Worm (Caenorhabditis elegans): ENCODE measurements around the gene efn-3.
A peak's percentile ranks its signal among the peaks of the same experiment; 100 is the strongest.

efn-3 gene

ce11 chrX:13477356-13477755, at the start of gene efn-3:
Gene efn-3, minus strand, starts transcription at chrX:13477456.
- TF ChIP-seq unc-55 (GFP tag; optimal IDR thresholded peaks at IDR 0.05) (no peak), sox-2 (GFP tag; IDR thresholded peaks at IDR 0.05) (no peak)

ce11 chrX:13526219-13527218, 49.3 kb upstream of the efn-3 start:
- TF ChIP-seq sdc-2 (tag; optimal IDR thresholded peaks at IDR 0.05) (no peak), nfya-1 (tag; optimal IDR thresholded peaks at IDR 0.05) (peak; percentile 66), unc-55 (GFP tag; optimal IDR thresholded peaks at IDR 0.05) (peak; percentile 45)

- TF ChIP-seq hlh-30 (tag; optimal IDR thresholded peaks at IDR 0.05; ENCODE audit: insufficient read depth) (peak; percentile 16), elt-2 (tag; optimal IDR thresholded peaks at IDR 0.05) (no peak), zip-5 (tag; optimal IDR thresholded peaks at IDR 0.05) (no peak), ceh-45 (GFP tag; IDR thresholded peaks at IDR 0.05) (no peak), nhr-232 (tag; optimal IDR thresholded peaks at IDR 0.05) (no peak)
Measured at ce11 chrX:13525094-13525493, 47.8 kb upstream of the efn-3 start.

ce11 chrX:13518861-13519713, 41.8 kb upstream of the efn-3 start, which contains the start of the genes cdk-4 and F18H3.1:
Gene cdk-4, minus strand, starts transcription at chrX:13518911.
Gene F18H3.1, plus strand, starts transcription at chrX:13519663.
- peak; percentile 23 for TF ChIP-seq hlh-30 (tag; optimal IDR thresholded peaks at IDR 0.05; ENCODE audit: insufficient read depth)
- peak; percentile 4 for TF ChIP-seq ceh-22 (tag; optimal IDR thresholded peaks at IDR 0.05)
- peak; percentile 41 for TF ChIP-seq nfya-1 (tag; optimal IDR thresholded peaks at IDR 0.05)
- no peak for TF ChIP-seq T23F11.4 (GFP tag; optimal IDR thresholded peaks at IDR 0.05)
- TF ChIP-seq ceh-31 (tag; optimal IDR thresholded peaks at IDR 0.05): peak; percentile 66
- no peak for TF ChIP-seq ceh-19 (GFP tag; optimal IDR thresholded peaks at IDR 0.05)
- TF ChIP-seq ceh-34 (tag; optimal IDR thresholded peaks at IDR 0.05): peak; percentile 4
- TF ChIP-seq sox-2 (GFP tag; IDR thresholded peaks at IDR 0.05): peak; percentile 39
- no peak for TF ChIP-seq ceh-30 (tag; optimal IDR thresholded peaks at IDR 0.05)
- TF ChIP-seq elt-2 (tag; optimal IDR thresholded peaks at IDR 0.05): peak; percentile 19
- peak; percentile 84 for TF ChIP-seq sdc-2 (tag; optimal IDR thresholded peaks at IDR 0.05)
- peak; percentile 16 for TF ChIP-seq unc-42 (tag; optimal IDR thresholded peaks at IDR 0.05)
- peak; percentile 75 for TF ChIP-seq ref-2 (tag; optimal IDR thresholded peaks at IDR 0.05)
- TF ChIP-seq unc-55 (GFP tag; optimal IDR thresholded peaks at IDR 0.05): peak; percentile 60
- peak; percentile 73 for TF ChIP-seq tbx-2 (tag; optimal IDR thresholded peaks at IDR 0.05)

- peak; percentile 19 for TF ChIP-seq elt-2 (tag; optimal IDR thresholded peaks at IDR 0.05)
- peak; percentile 0 for TF ChIP-seq ceh-2 (tag; optimal IDR thresholded peaks at IDR 0.05)
- TF ChIP-seq unc-42 (tag; optimal IDR thresholded peaks at IDR 0.05): peak; percentile 61
- no peak for TF ChIP-seq ceh-19 (GFP tag; optimal IDR thresholded peaks at IDR 0.05)
- TF ChIP-seq hlh-13 (GFP tag; optimal IDR thresholded peaks at IDR 0.05): no peak
- no peak for TF ChIP-seq madf-2 (tag; optimal IDR thresholded peaks at IDR 0.05)
- peak; percentile 98 for TF ChIP-seq sdc-2 (tag; optimal IDR thresholded peaks at IDR 0.05)
- no peak for TF ChIP-seq pag-3 (tag; optimal IDR thresholded peaks at IDR 0.05; ENCODE audit: borderline replicate concordance)
- TF ChIP-seq syd-9 (tag; optimal IDR thresholded peaks at IDR 0.05): no peak
- TF ChIP-seq lim-6 (tag; optimal IDR thresholded peaks at IDR 0.05): no peak
- TF ChIP-seq ceh-48 (tag; optimal IDR thresholded peaks at IDR 0.05): peak; percentile 55
- peak; percentile 5 for TF ChIP-seq rnt-1 (tag; optimal IDR thresholded peaks at IDR 0.05)
- no peak for TF ChIP-seq mec-3 (tag; optimal IDR thresholded peaks at IDR 0.05; ENCODE audit: borderline replicate concordance)
- TF ChIP-seq elt-4 (tag; optimal IDR thresholded peaks at IDR 0.05): no peak
- peak; percentile 13 for TF ChIP-seq nfya-1 (tag; optimal IDR thresholded peaks at IDR 0.05)
- TF ChIP-seq K09A11.1 (tag; optimal IDR thresholded peaks at IDR 0.05; ENCODE audit: insufficient read depth): no peak
- TF ChIP-seq ref-2 (tag; optimal IDR thresholded peaks at IDR 0.05): peak; percentile 24
- peak; percentile 65 for TF ChIP-seq ceh-31 (tag; optimal IDR thresholded peaks at IDR 0.05)
Measured at ce11 chrX:13514384-13514783, 37.1 kb upstream of the efn-3 start.
